Worm (Caenorhabditis elegans): ENCODE data around the gene srh-113.

srh-113 gene

DNA sequence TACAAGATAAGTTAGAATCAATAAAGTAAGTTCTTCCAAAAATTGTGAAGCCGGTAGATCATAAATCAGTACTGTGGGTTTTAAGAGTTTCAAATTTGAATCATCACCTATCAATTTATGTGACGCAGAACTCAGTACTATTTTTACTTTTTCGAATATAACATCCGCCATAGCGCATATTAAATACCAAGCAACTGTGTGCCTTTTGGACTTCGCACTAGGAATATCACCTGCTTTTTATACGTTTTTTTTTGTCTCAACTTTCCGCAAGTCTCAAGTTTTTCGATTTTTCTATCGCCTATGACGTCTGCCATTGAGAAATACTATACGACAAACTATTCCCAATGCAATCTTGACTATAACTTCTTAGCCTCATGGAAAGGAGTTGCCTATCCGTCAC, at the start of gene srh-113:
Gene srh-113, plus strand, starts transcription at position 301 of the 400 bp plus-strand sequence.
- TF ChIP-seq scrt-1 (GFP tag; IDR thresholded peaks at IDR 0.05) (no peak), flt-1 (GFP tag; IDR thresholded peaks at IDR 0.05) (no peak), ama-1 (optimal IDR thresholded peaks at IDR 0.05) (no peak), tbx-11 (GFP tag; IDR thresholded peaks at IDR 0.05) (no peak), F13C5.2 (tag; optimal IDR thresholded peaks at IDR 0.05) (no peak), hmg-4 (GFP tag; optimal IDR thresholded peaks at IDR 0.05) (no peak), aly-1 (tag; optimal IDR thresholded peaks at IDR 0.05) (no peak), hnd-1 (tag; optimal IDR thresholded peaks at IDR 0.05) (no peak), pes-1 (GFP tag; IDR thresholded peaks at IDR 0.05) (no peak), tbx-37 (GFP tag; conservative IDR thresholded peaks at IDR 0.05) (no peak), hmbx-1 (tag; optimal IDR thresholded peaks at IDR 0.05) (no peak)

DNA sequence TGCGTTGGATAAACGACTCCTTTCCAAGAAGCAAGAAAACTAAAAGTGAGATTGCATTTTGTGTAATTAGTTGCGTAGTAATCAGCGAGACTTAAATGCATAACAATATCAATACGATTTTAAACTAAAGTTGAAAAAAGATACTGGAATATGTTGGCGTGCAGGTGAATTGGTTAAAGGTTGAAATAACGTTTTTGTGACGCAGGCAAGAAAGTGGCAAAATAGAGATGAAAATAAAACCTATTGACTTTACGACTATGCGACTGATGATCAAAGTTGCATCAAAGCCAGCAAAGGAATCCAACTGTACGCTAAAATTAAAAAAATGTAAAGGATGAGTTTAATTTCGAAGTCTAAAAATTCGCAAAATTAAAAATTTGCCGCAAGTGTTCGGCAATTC, 47.4 kb upstream of the srh-113 start, which contains the start of gene srh-102:
Gene srh-102, minus strand, starts transcription at position 101 of the 400 bp plus-strand sequence.
- TF ChIP-seq B0310.2 (tag; optimal IDR thresholded peaks at IDR 0.05) (no peak), scrt-1 (GFP tag; IDR thresholded peaks at IDR 0.05) (no peak), F13C5.2 (tag; optimal IDR thresholded peaks at IDR 0.05) (no peak), hmbx-1 (tag; optimal IDR thresholded peaks at IDR 0.05) (no peak), ceh-36 (tag; optimal IDR thresholded peaks at IDR 0.05) (no peak), ets-7 (tag; optimal IDR thresholded peaks at IDR 0.05) (no peak), ama-1 (optimal IDR thresholded peaks at IDR 0.05) (no peak), aly-1 (tag; optimal IDR thresholded peaks at IDR 0.05) (no peak), flt-1 (GFP tag; IDR thresholded peaks at IDR 0.05) (no peak), tbx-37 (GFP tag; conservative IDR thresholded peaks at IDR 0.05) (no peak), tra-4 (tag; optimal IDR thresholded peaks at IDR 0.05) (no peak), sea-1 (GFP tag; conservative IDR thresholded peaks at IDR 0.05) (no peak)

DNA sequence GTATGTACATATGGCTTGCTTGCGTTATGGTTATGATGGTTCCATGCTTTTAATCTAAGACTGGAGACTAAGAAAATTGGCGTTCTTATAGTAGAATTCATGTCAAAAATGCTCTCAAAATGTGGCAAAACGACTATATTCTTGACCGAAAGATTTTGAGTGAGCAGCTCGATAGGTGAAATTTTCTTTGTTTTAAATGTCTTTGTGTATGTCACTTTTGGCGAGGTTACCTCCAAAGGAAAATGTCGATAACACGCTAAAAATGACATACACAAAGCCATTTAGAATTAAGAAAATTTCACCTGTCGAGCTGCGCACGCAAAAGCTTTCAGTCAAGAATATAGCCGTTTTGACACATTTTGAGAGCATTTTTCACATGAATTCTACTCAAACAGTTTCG, 45.4 kb upstream of the srh-113 start, which contains the start of gene srz-66:
Gene srz-66, minus strand, starts transcription at position 101 of the 400 bp plus-strand sequence.
- TF ChIP-seq tra-4 (tag; optimal IDR thresholded peaks at IDR 0.05) (no peak), aly-1 (tag; optimal IDR thresholded peaks at IDR 0.05) (no peak), ets-7 (tag; optimal IDR thresholded peaks at IDR 0.05) (no peak), B0310.2 (tag; optimal IDR thresholded peaks at IDR 0.05) (no peak)

DNA sequence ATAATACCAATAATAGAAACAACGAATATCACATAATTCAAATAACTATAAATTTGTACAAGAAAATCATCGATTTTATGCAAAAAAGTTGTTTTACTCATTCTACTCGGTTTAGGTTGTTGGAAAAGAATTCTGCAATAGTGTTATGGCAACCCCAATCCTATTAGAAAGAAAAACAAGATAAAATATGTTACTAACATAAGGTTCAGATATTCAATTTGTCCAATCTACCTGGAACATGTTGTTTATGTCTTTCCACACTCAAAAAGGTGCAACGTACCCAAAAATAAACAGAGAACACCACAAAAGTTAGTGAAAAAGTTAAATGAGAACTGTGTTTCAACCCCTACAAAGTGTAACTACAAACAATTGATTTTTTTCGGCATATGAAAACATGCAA, 42.0 kb upstream of the srh-113 start, which contains the start of gene srw-51:
Gene srw-51, minus strand, starts transcription at position 101 of the 400 bp plus-strand sequence.
- TF ChIP-seq hnd-1 (tag; optimal IDR thresholded peaks at IDR 0.05) (no peak), F13C5.2 (tag; optimal IDR thresholded peaks at IDR 0.05) (no peak), ceh-36 (tag; optimal IDR thresholded peaks at IDR 0.05) (no peak), tbx-11 (GFP tag; IDR thresholded peaks at IDR 0.05) (no peak), ama-1 (optimal IDR thresholded peaks at IDR 0.05) (no peak), hmbx-1 (tag; optimal IDR thresholded peaks at IDR 0.05) (no peak), pes-1 (GFP tag; IDR thresholded peaks at IDR 0.05) (no peak), sea-1 (GFP tag; conservative IDR thresholded peaks at IDR 0.05) (no peak), hmg-4 (GFP tag; optimal IDR thresholded peaks at IDR 0.05) (no peak), ets-7 (tag; optimal IDR thresholded peaks at IDR 0.05) (no peak), ceh-13 (GFP tag; optimal IDR thresholded peaks at IDR 0.05) (no peak), aly-1 (tag; optimal IDR thresholded peaks at IDR 0.05) (no peak), tbx-37 (GFP tag; conservative IDR thresholded peaks at IDR 0.05) (no peak), B0310.2 (tag; optimal IDR thresholded peaks at IDR 0.05) (no peak), scrt-1 (GFP tag; IDR thresholded peaks at IDR 0.05) (no peak), tra-4 (tag; optimal IDR thresholded peaks at IDR 0.05) (no peak)

DNA sequence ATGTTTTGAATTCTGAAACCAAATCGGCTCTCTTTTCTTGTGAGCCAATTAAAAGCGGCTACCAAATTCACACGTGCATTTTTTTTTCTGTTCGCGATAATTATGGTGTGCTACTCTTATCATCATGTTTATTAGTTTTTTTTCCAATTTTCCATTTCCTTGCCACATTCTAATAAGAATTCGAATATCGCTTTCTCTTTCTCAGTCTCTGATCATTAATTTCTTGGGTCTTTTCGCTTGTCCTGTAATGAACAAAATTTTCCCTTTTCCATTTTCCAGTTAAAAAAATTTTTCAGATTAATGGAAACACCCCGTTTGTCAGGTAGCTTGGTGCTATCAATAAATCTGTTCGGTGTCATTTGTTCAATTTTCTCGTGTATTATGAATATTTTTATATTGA, 41.3 kb upstream of the srh-113 start, which contains the start of gene srbc-26:
Gene srbc-26, plus strand, starts transcription at position 301 of the 400 bp plus-strand sequence.
- TF ChIP-seq F13C5.2 (tag; optimal IDR thresholded peaks at IDR 0.05), result no peak
- TF ChIP-seq B0310.2 (tag; optimal IDR thresholded peaks at IDR 0.05), result no peak
- no peak for TF ChIP-seq tbx-37 (GFP tag; conservative IDR thresholded peaks at IDR 0.05)
- no peak for TF ChIP-seq hmg-4 (GFP tag; optimal IDR thresholded peaks at IDR 0.05)
- no peak for TF ChIP-seq ets-7 (tag; optimal IDR thresholded peaks at IDR 0.05)
- no peak for TF ChIP-seq tra-4 (tag; optimal IDR thresholded peaks at IDR 0.05)
- no peak for TF ChIP-seq ceh-13 (GFP tag; optimal IDR thresholded peaks at IDR 0.05)
- no peak for TF ChIP-seq ceh-36 (tag; optimal IDR thresholded peaks at IDR 0.05)
- no peak for TF ChIP-seq hnd-1 (tag; optimal IDR thresholded peaks at IDR 0.05)
- TF ChIP-seq flt-1 (GFP tag; IDR thresholded peaks at IDR 0.05), result no peak
- no peak for TF ChIP-seq ama-1 (optimal IDR thresholded peaks at IDR 0.05)

DNA sequence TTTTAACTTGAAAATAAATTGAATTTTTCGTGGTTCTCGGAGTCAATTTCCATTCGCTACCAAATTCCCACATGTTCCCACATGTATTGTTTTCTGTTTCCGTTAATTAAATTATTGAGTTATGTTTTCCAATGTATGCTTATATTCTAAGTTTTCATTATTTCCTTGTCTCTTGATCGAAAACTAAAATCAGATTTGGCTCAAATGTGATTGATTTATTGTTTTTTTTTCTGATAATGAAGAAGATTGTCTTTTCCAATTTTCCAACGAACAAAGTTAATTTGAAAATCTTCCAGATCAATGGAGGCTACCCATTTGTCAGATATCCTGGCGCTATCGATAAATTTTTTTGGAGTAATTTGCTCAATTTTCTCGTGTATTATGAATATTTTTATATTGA, 39.1 kb upstream of the srh-113 start, which contains the start of gene srbc-25:
Gene srbc-25, plus strand, starts transcription at position 301 of the 400 bp plus-strand sequence.
- TF ChIP-seq tbx-37 (GFP tag; conservative IDR thresholded peaks at IDR 0.05) (no peak), sea-1 (GFP tag; conservative IDR thresholded peaks at IDR 0.05) (no peak), ceh-13 (GFP tag; optimal IDR thresholded peaks at IDR 0.05) (no peak), hnd-1 (tag; optimal IDR thresholded peaks at IDR 0.05) (no peak), tbx-11 (GFP tag; IDR thresholded peaks at IDR 0.05) (no peak), ceh-36 (tag; optimal IDR thresholded peaks at IDR 0.05) (no peak), flt-1 (GFP tag; IDR thresholded peaks at IDR 0.05) (no peak), hmbx-1 (tag; optimal IDR thresholded peaks at IDR 0.05) (no peak), F13C5.2 (tag; optimal IDR thresholded peaks at IDR 0.05) (no peak), aly-1 (tag; optimal IDR thresholded peaks at IDR 0.05) (no peak), ets-7 (tag; optimal IDR thresholded peaks at IDR 0.05) (no peak), pes-1 (GFP tag; IDR thresholded peaks at IDR 0.05) (no peak), hmg-4 (GFP tag; optimal IDR thresholded peaks at IDR 0.05) (no peak), scrt-1 (GFP tag; IDR thresholded peaks at IDR 0.05) (no peak), tra-4 (tag; optimal IDR thresholded peaks at IDR 0.05) (no peak), ama-1 (optimal IDR thresholded peaks at IDR 0.05) (no peak), B0310.2 (tag; optimal IDR thresholded peaks at IDR 0.05) (no peak)

DNA sequence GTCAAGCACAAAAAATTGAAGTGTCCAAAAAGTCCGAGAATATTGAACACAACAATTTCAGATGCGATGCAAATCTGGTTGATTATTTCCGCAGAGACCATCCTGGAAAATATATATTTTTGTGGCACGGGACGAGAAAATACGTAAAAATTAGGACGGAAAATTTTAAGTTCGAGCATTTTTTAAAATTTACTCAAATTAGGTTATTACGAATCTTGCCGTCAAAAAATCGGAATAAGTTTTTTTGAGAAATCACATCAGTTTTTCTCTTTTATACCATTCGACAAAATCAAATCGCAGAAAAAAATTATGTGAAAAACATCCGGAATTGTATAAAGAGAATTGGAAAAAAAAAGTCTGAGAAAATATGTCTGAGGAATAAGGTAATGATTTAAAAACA, 34.9 kb upstream of the srh-113 start, which contains the start of gene srsx-1:
Gene srsx-1, minus strand, starts transcription at position 101 of the 400 bp plus-strand sequence.
- TF ChIP-seq flt-1 (GFP tag; IDR thresholded peaks at IDR 0.05) (no peak), pes-1 (GFP tag; IDR thresholded peaks at IDR 0.05) (no peak), hmg-4 (GFP tag; optimal IDR thresholded peaks at IDR 0.05) (no peak), hmbx-1 (tag; optimal IDR thresholded peaks at IDR 0.05) (no peak), ceh-36 (tag; optimal IDR thresholded peaks at IDR 0.05) (no peak), ama-1 (optimal IDR thresholded peaks at IDR 0.05) (no peak), aly-1 (tag; optimal IDR thresholded peaks at IDR 0.05) (no peak), ceh-13 (GFP tag; optimal IDR thresholded peaks at IDR 0.05) (no peak), tra-4 (tag; optimal IDR thresholded peaks at IDR 0.05) (no peak), B0310.2 (tag; optimal IDR thresholded peaks at IDR 0.05) (no peak), F13C5.2 (tag; optimal IDR thresholded peaks at IDR 0.05) (no peak), scrt-1 (GFP tag; IDR thresholded peaks at IDR 0.05) (no peak), hnd-1 (tag; optimal IDR thresholded peaks at IDR 0.05) (no peak), ets-7 (tag; optimal IDR thresholded peaks at IDR 0.05) (no peak), tbx-11 (GFP tag; IDR thresholded peaks at IDR 0.05) (no peak), tbx-37 (GFP tag; conservative IDR thresholded peaks at IDR 0.05) (no peak), sea-1 (GFP tag; conservative IDR thresholded peaks at IDR 0.05) (no peak)

All from whole organism, early embryonic.